Fruit fly (Drosophila melanogaster) whole organism, embryonic: ENCODE data around the gene Sbf.

Experiments
- Atf3 ChIP-seq: fragments of 200-800 bp; sonication (Bioruptor generic); optimal IDR thresholded peaks from 3 replicates; lab custom pipeline; 2016; ENCODE audit warnings: missing biosample characterization, missing genetic modification characterization
- CG10274 ChIP-seq: fragments of 200-800 bp; sonication (Bioruptor generic); optimal IDR thresholded peaks from 3 replicates; lab custom pipeline; 2017; ENCODE audit warnings: missing biosample characterization, mild to moderate bottlenecking, missing genetic modification characterization
- CG10366 ChIP-seq: fragments of 200-800 bp; sonication (Bioruptor generic); IDR thresholded peaks from 2 replicates; pipeline ENCODE4 v1.3.6; 2022; ENCODE audit warnings: missing biosample characterization, missing genetic modification characterization
- CG10462 ChIP-seq: fragments of 200-800 bp; sonication (Bioruptor generic); optimal IDR thresholded peaks from 2 replicates; lab custom pipeline; 2016; ENCODE audit warnings: missing biosample characterization, missing genetic modification characterization
- CG10565 ChIP-seq: fragments of 200-800 bp; sonication (Bioruptor generic); optimal IDR thresholded peaks from 3 replicates; lab custom pipeline; 2016; ENCODE audit warnings: missing biosample characterization, mild to moderate bottlenecking, missing genetic modification characterization
- CG10979 ChIP-seq: fragments of 200-800 bp; sonication (Bioruptor generic); optimal IDR thresholded peaks from 2 replicates; lab custom pipeline; 2018; ENCODE audit warnings: missing biosample characterization, mild to moderate bottlenecking, missing genetic modification characterization, moderate library complexity
- CG11560 ChIP-seq: fragments of 200-800 bp; sonication (Bioruptor generic); IDR thresholded peaks from 3 replicates; pipeline ENCODE4 v1.3.6; 2022; ENCODE audit warnings: missing biosample characterization, missing genetic modification characterization
- CG12071 ChIP-seq: fragments of 200-800 bp; sonication (Bioruptor generic); optimal IDR thresholded peaks from 3 replicates; lab custom pipeline; 2018; ENCODE audit warnings: missing biosample characterization, mild to moderate bottlenecking, missing genetic modification characterization
- CG12236 ChIP-seq: fragments of 200-800 bp; sonication (Bioruptor generic); optimal IDR thresholded peaks from 2 replicates; lab custom pipeline; 2016; ENCODE audit warnings: missing biosample characterization, missing genetic modification characterization
- CG13123 ChIP-seq: fragments of 200-800 bp; sonication (Bioruptor generic); optimal IDR thresholded peaks from 2 replicates; lab custom pipeline; 2016; ENCODE audit warnings: missing biosample characterization, missing genetic modification characterization
- CG14441 ChIP-seq: fragments of 200-800 bp; sonication (Bioruptor generic); IDR thresholded peaks from 2 replicates; pipeline ENCODE4 v1.3.6; 2022; ENCODE audit warnings: missing biosample characterization, missing genetic modification characterization
- CG14965 ChIP-seq: fragments of 200-800 bp; sonication (Bioruptor generic); optimal IDR thresholded peaks from 2 replicates; lab custom pipeline; 2016; ENCODE audit warnings: missing biosample characterization, missing genetic modification characterization, borderline replicate concordance
- CG15011 ChIP-seq: fragments of 200-800 bp; sonication (Bioruptor generic); optimal IDR thresholded peaks from 3 replicates; lab custom pipeline; 2018; ENCODE audit warnings: missing biosample characterization, mild to moderate bottlenecking, missing genetic modification characterization
- CG15269 ChIP-seq: fragments of 200-800 bp; sonication (Bioruptor generic); optimal IDR thresholded peaks from 2 replicates; lab custom pipeline; 2018; ENCODE audit warnings: missing biosample characterization, mild to moderate bottlenecking, missing genetic modification characterization, moderate library complexity
- CG15479 ChIP-seq: fragments of 200-800 bp; sonication (Bioruptor generic); optimal IDR thresholded peaks from 3 replicates; lab custom pipeline; 2019; ENCODE audit warnings: missing biosample characterization, mild to moderate bottlenecking, missing genetic modification characterization, moderate library complexity
- CG16863 ChIP-seq: fragments of 200-800 bp; sonication (Bioruptor generic); optimal IDR thresholded peaks from 3 replicates; lab custom pipeline; 2016; ENCODE audit warnings: missing biosample characterization, missing genetic modification characterization
- CG17186 ChIP-seq: fragments of 200-800 bp; sonication (Bioruptor generic); optimal IDR thresholded peaks from 3 replicates; lab custom pipeline; 2017; ENCODE audit warnings: missing biosample characterization, missing genetic modification reagents, missing genetic modification characterization
- CG17359 ChIP-seq: fragments of 200-800 bp; sonication (Bioruptor generic); optimal IDR thresholded peaks from 3 replicates; lab custom pipeline; 2018; ENCODE audit warnings: missing biosample characterization, mild to moderate bottlenecking, missing genetic modification characterization, moderate library complexity
- CG17361 ChIP-seq: fragments of 200-800 bp; sonication (Bioruptor generic); IDR thresholded peaks from 3 replicates; pipeline ENCODE4 v1.3.6; 2022; ENCODE audit warnings: missing biosample characterization, missing genetic modification characterization
- CG2120 ChIP-seq: fragments of 200-800 bp; sonication (Bioruptor generic); optimal IDR thresholded peaks from 3 replicates; lab custom pipeline; 2016; ENCODE audit warnings: missing biosample characterization, missing genetic modification characterization
- CG7786 ChIP-seq: fragments of 200-800 bp; sonication (Bioruptor generic); optimal IDR thresholded peaks from 2 replicates; lab custom pipeline; 2016; ENCODE audit warnings: missing biosample characterization, missing genetic modification characterization
- CG7963 ChIP-seq: fragments of 200-800 bp; sonication (Bioruptor generic); IDR thresholded peaks from 3 replicates; pipeline ENCODE4 v1.3.6; 2022; ENCODE audit warnings: missing biosample characterization, missing genetic modification characterization; ENCODE audit not compliant: partially characterized antibody
- Camta ChIP-seq: fragments of 200-800 bp; sonication (Bioruptor generic); optimal IDR thresholded peaks from 2 replicates; lab custom pipeline; 2016; ENCODE audit warnings: missing biosample characterization, missing genetic modification characterization
- Doc2 ChIP-seq: fragments of 200-800 bp; sonication (Bioruptor generic); IDR thresholded peaks from 2 replicates; pipeline ENCODE4 v1.3.6; 2022; ENCODE audit warnings: missing biosample characterization, missing genetic modification characterization
- ERR ChIP-seq: fragments of 200-800 bp; sonication (Bioruptor generic); optimal IDR thresholded peaks from 2 replicates; lab custom pipeline; 2016; ENCODE audit warnings: missing biosample characterization, missing genetic modification characterization
- Gsc ChIP-seq: fragments of 200-800 bp; sonication (Bioruptor generic); IDR thresholded peaks from 2 replicates; pipeline ENCODE4 v1.3.6; 2022; ENCODE audit warnings: missing biosample characterization, missing genetic modification characterization
- Jarid2 ChIP-seq: fragments of 200-800 bp; sonication (Bioruptor generic); optimal IDR thresholded peaks from 3 replicates; lab custom pipeline; 2017; ENCODE audit warnings: mild to moderate bottlenecking, missing biosample characterization, missing genetic modification reagents, missing genetic modification characterization
- Optix ChIP-seq: fragments of 200-800 bp; sonication (Bioruptor generic); IDR thresholded peaks from 3 replicates; pipeline ENCODE4 v1.3.6; 2022; ENCODE audit warnings: missing biosample characterization, missing genetic modification characterization
- Pdp1 ChIP-seq, 2 experiments: fragments of 200-800 bp; sonication (Bioruptor generic); optimal IDR thresholded peaks; 3 replicates each; lab custom pipeline; 2016; ENCODE audit warnings: missing biosample characterization in 2 of 2, missing genetic modification characterization in 2 of 2, mild to moderate bottlenecking in 1 of 2, moderate library complexity in 1 of 2
- Sry-β ChIP-seq: fragments of 200-800 bp; sonication (Bioruptor generic); optimal IDR thresholded peaks from 2 replicates; lab custom pipeline; 2018; ENCODE audit warnings: missing biosample characterization, mild to moderate bottlenecking, missing genetic modification characterization, moderate library complexity
- Usf ChIP-seq: fragments of 200-800 bp; sonication (Bioruptor generic); optimal IDR thresholded peaks from 2 replicates; lab custom pipeline; 2017; ENCODE audit warnings: missing genotype, missing biosample characterization, missing genetic modification characterization
- ab ChIP-seq: fragments of 200-800 bp; sonication (Bioruptor generic); optimal IDR thresholded peaks from 2 replicates; lab custom pipeline; 2016; ENCODE audit warnings: missing biosample characterization, missing genetic modification characterization
- ara ChIP-seq: fragments of 200-800 bp; sonication (Bioruptor generic); IDR thresholded peaks from 2 replicates; pipeline ENCODE4 v1.3.6; 2022; ENCODE audit warnings: missing biosample characterization, missing genetic modification characterization
- bbx ChIP-seq: fragments of 200-800 bp; sonication (Bioruptor generic); IDR thresholded peaks from 2 replicates; pipeline ENCODE4 v1.3.6; 2022; ENCODE audit warnings: missing biosample characterization, missing genetic modification characterization; ENCODE audit not compliant: partially characterized antibody
- chif ChIP-seq, 2 experiments: fragments of 200-800 bp; sonication (Bioruptor generic); optimal IDR thresholded peaks; 3 replicates each; lab custom pipeline; 2016; ENCODE audit warnings: missing biosample characterization in 2 of 2, missing genetic modification characterization in 2 of 2
- chm ChIP-seq: fragments of 200-800 bp; sonication (Bioruptor generic); IDR thresholded peaks from 2 replicates; pipeline ENCODE4 v1.3.6; 2022; ENCODE audit warnings: missing biosample characterization, missing genetic modification characterization
- ci ChIP-seq: fragments of 200-800 bp; sonication (Bioruptor generic); IDR thresholded peaks from 3 replicates; pipeline ENCODE4 v1.3.6; 2022; ENCODE audit warnings: missing biosample characterization, missing genetic modification characterization
- crol ChIP-seq: fragments of 200-800 bp; sonication (Bioruptor generic); IDR thresholded peaks from 2 replicates; pipeline ENCODE4 v1.3.6; 2022; ENCODE audit warnings: missing biosample characterization, missing genetic modification characterization
- dm ChIP-seq: fragments of 200-800 bp; sonication (Bioruptor generic); optimal IDR thresholded peaks from 3 replicates; lab custom pipeline; 2016; ENCODE audit warnings: missing biosample characterization, missing genetic modification characterization
- fru ChIP-seq: fragments of >200 bp; optimal IDR thresholded peaks from 2 replicates; lab custom pipeline; 2017
- lbe ChIP-seq: fragments of 200-800 bp; sonication (Bioruptor generic); optimal IDR thresholded peaks from 2 replicates; lab custom pipeline; 2016; ENCODE audit warnings: missing biosample characterization, mild to moderate bottlenecking, missing genetic modification characterization
- nerfin-2 ChIP-seq: fragments of 200-800 bp; sonication (Bioruptor generic); IDR thresholded peaks from 2 replicates; pipeline ENCODE4 v1.3.6; 2022; ENCODE audit warnings: missing biosample characterization, missing genetic modification characterization; ENCODE audit not compliant: partially characterized antibody
- odd ChIP-seq: fragments of 200-800 bp; sonication (Bioruptor generic); optimal IDR thresholded peaks from 2 replicates; lab custom pipeline; 2017; ENCODE audit warnings: missing biosample characterization, mild to moderate bottlenecking, missing genetic modification characterization
- ro ChIP-seq: fragments of 200-800 bp; sonication (Bioruptor generic); IDR thresholded peaks from 2 replicates; pipeline ENCODE4 v1.3.6; 2022; ENCODE audit warnings: missing biosample characterization, missing genetic modification characterization
- row ChIP-seq: fragments of 200-800 bp; sonication (Bioruptor generic); IDR thresholded peaks from 3 replicates; pipeline ENCODE4 v1.3.6; 2022; ENCODE audit warnings: missing biosample characterization, missing genetic modification characterization
- sima ChIP-seq: fragments of 200-800 bp; sonication (Bioruptor generic); optimal IDR thresholded peaks from 2 replicates; lab custom pipeline; 2016; ENCODE audit warnings: missing biosample characterization, missing genetic modification characterization
- sob ChIP-seq: fragments of 200-800 bp; sonication (Bioruptor generic); IDR thresholded peaks from 2 replicates; pipeline ENCODE4 v1.3.6; 2022; ENCODE audit warnings: missing biosample characterization, missing genetic modification characterization
- sr ChIP-seq: fragments of 200-800 bp; sonication (Bioruptor generic); IDR thresholded peaks from 3 replicates; pipeline ENCODE4 v1.3.6; 2022; ENCODE audit warnings: missing biosample characterization, missing genetic modification characterization
- usp ChIP-seq: fragments of >200 bp; optimal IDR thresholded peaks from 2 replicates; lab custom pipeline; 2017; ENCODE audit warnings: missing biosample characterization, missing genetic modification characterization

The Sbf gene

dm6 chr3R:11778012-11778865 is 18.5 kb downstream of the Sbf start (continued):
- TF ChIP-seq sob (peak; percentile 49; the same call in 1 of the 2 replicates), CG17359 (tag; lab: Kevin White, UChicago) (peak; percentile 26), sima (GFP tag; lab: Kevin White, UChicago) (peak; percentile 18), sr (no peak), Gsc (GFP tag; lab: Robert Waterston, UW) (peak; percentile 33; the same call in 1 of the 2 replicates), row (GFP tag; lab: Robert Waterston, UW) (peak; percentile 94), CG17186 (GFP tag; lab: Kevin White, UChicago) (no peak), CG17361 (GFP tag; lab: Robert Waterston, UW) (peak; percentile 85), Atf3 (no peak), CG10565 (peak; percentile 21), dm (peak; percentile 77), CG11560 (tag; lab: Robert Waterston, UW) (no peak), Doc2 (no peak), CG15011 (GFP tag; lab: Kevin White, UChicago) (peak; percentile 44), CG10462 (GFP tag; lab: Kevin White, UChicago) (peak; percentile 55), CG16863 (GFP tag; lab: Kevin White, UChicago) (no peak), chif (GFP tag; optimal IDR thresholded peaks at IDR 0.05; lab: Kevin White, UChicago) (peak; percentile 2 to 40), nerfin-2 (GFP tag; lab: Robert Waterston, UW) (peak; percentile 53; the same call in 1 of the 2 replicates), CG10366 (GFP tag; lab: Robert Waterston, UW) (peak; percentile 22; the same call in 1 of the 2 replicates), ERR (no peak), ara (peak; percentile 43), CG12236 (no peak), ab (GFP tag; lab: Kevin White, UChicago) (peak; percentile 30), CG2120 (GFP tag; lab: Kevin White, UChicago) (peak; percentile 56), Pdp1 (GFP tag; optimal IDR thresholded peaks at IDR 0.05; lab: Kevin White, UChicago) (peak in 1 of 2 experiments; percentile 42), usp (GFP tag; lab: Kevin White, UChicago) (no peak), ro (GFP tag; lab: Robert Waterston, UW) (no peak), Optix (GFP tag; lab: Robert Waterston, UW) (no peak), CG7786 (GFP tag; lab: Kevin White, UChicago) (no peak), Camta (GFP tag; lab: Kevin White, UChicago) (peak; percentile 2), odd (GFP tag; lab: Kevin White, UChicago) (peak; percentile 76), CG15269 (tag; lab: Kevin White, UChicago) (peak; percentile 57), lbe (GFP tag; lab: Kevin White, UChicago) (no peak), CG10274 (peak; percentile 11), CG14441 (no peak; the same call in 1 of the 2 replicates), chm (GFP tag; lab: Robert Waterston, UW) (peak; percentile 64; the same call in 1 of the 2 replicates), Sry-β (GFP tag; lab: Kevin White, UChicago) (no peak), CG14965 (GFP tag; lab: Kevin White, UChicago) (no peak), CG15479 (no peak), fru (no peak), ci (GFP tag; lab: Robert Waterston, UW) (peak; percentile 82), CG7963 (GFP tag; lab: Robert Waterston, UW) (peak; percentile 37; the same call in 1 of the 3 replicates), crol (peak; percentile 78; the same call in 1 of the 2 replicates), Jarid2 (GFP tag; lab: Kevin White, UChicago) (peak; percentile 95), bbx (GFP tag; lab: Robert Waterston, UW) (peak; percentile 67), Usf (peak; percentile 66), CG13123 (GFP tag; lab: Kevin White, UChicago) (peak; percentile 27), CG10979 (tag; lab: Kevin White, UChicago) (peak; percentile 54), CG12071 (peak; percentile 8)
